Fruit fly (Drosophila melanogaster): ENCODE data around the gene RpL9.

RpL9 gene

dm6 chr2L:11053018-11053807 is 49.2 kb upstream of the RpL9 start (continued):
- TF ChIP-seq CG13424 (tag; optimal IDR thresholded peaks at IDR 0.05) (peak; percentile 1), CG12391 (tag; optimal IDR thresholded peaks at IDR 0.05) (no peak), Hr51 (GFP tag; optimal IDR thresholded peaks at IDR 0.05) (peak in 1 of 2 experiments; percentile 50), HLH3B (GFP tag; IDR thresholded peaks at IDR 0.05) (peak; percentile 67), E2f1 (GFP tag; IDR thresholded peaks at IDR 0.05) (0 out of 2 replicates have a peak, but pooled peaks have one; percentile 15), CG3407 (GFP tag; optimal IDR thresholded peaks at IDR 0.05) (no peak), CG17912 (GFP tag; optimal IDR thresholded peaks at IDR 0.05) (no peak), CG7987 (GFP tag; optimal IDR thresholded peaks at IDR 0.05) (no peak), CG10959 (GFP tag; IDR thresholded peaks at IDR 0.05) (no peak), C15 (GFP tag; IDR thresholded peaks at IDR 0.05) (no peak), CG4730 (GFP tag; IDR thresholded peaks at IDR 0.05) (0 out of 2 replicates have a peak, but pooled peaks have one; percentile 17), Meics (GFP tag; optimal IDR thresholded peaks at IDR 0.05) (no peak), klu (GFP tag; IDR thresholded peaks at IDR 0.05) (0 out of 2 replicates have a peak, but pooled peaks have one; percentile 7), Ets65A (GFP tag) (no peak), E2f2 (GFP tag; IDR thresholded peaks at IDR 0.05) (peak; percentile 21; the same call in 1 of the 2 replicates), grau (tag; optimal IDR thresholded peaks at IDR 0.05) (peak; percentile 74), NC2β (GFP tag; optimal IDR thresholded peaks at IDR 0.05) (no peak), Sox102F (GFP tag; optimal IDR thresholded peaks at IDR 0.05) (peak; percentile 44), sr (GFP tag; IDR thresholded peaks at IDR 0.05) (0 out of 3 replicates have a peak, but pooled peaks have one; percentile 11), CG17361 (GFP tag; IDR thresholded peaks at IDR 0.05) (no peak), Ada2b (GFP tag; IDR thresholded peaks at IDR 0.05) (peak; percentile 52), nom (GFP tag; optimal IDR thresholded peaks at IDR 0.05) (peak; percentile 85), Hmx (GFP tag; optimal IDR thresholded peaks at IDR 0.05) (no peak), CG1024 (GFP tag; IDR thresholded peaks at IDR 0.05) (no peak), dm (GFP tag; optimal IDR thresholded peaks at IDR 0.05) (no peak), Doc3 (GFP tag; IDR thresholded peaks at IDR 0.05; ENCODE audit: partially characterized antibody) (no peak), Oli (tag; optimal IDR thresholded peaks at IDR 0.05) (peak; percentile 40), CG11504 (tag; optimal IDR thresholded peaks at IDR 0.05) (peak; percentile 50), pan (optimal IDR thresholded peaks at IDR 0.05) (no peak), pan (GFP tag; optimal IDR thresholded peaks at IDR 0.05 in 1 of 2, IDR thresholded peaks at IDR 0.05 in 1 of 2) (peak in 1 of 2 experiments; percentile 75), CG17359 (tag; optimal IDR thresholded peaks at IDR 0.05) (peak; percentile 33), CG4707 (GFP tag; optimal IDR thresholded peaks at IDR 0.05) (no peak), onecut (GFP tag; IDR thresholded peaks at IDR 0.05) (peak; percentile 10; the same call in 1 of the 2 replicates), CG8281 (tag; optimal IDR thresholded peaks at IDR 0.05) (no peak), sens (GFP tag) (peak; percentile 13), phol (tag; optimal IDR thresholded peaks at IDR 0.05) (peak; percentile 12), Aef1 (GFP tag; IDR thresholded peaks at IDR 0.05) (peak; percentile 48; the same call in 2 of the 3 replicates), bsh (GFP tag; optimal IDR thresholded peaks at IDR 0.05) (peak in 1 of 2 experiments; percentile 29), dpn (GFP tag; optimal IDR thresholded peaks at IDR 0.05) (no peak), CG4820 (GFP tag; optimal IDR thresholded peaks at IDR 0.05) (no peak), lab (GFP tag; optimal IDR thresholded peaks at IDR 0.05) (peak; percentile 38), lmd (GFP tag; IDR thresholded peaks at IDR 0.05) (peak; percentile 46), CG10209 (GFP tag; optimal IDR thresholded peaks at IDR 0.05) (no peak), CG32772 (GFP tag; IDR thresholded peaks at IDR 0.05) (peak; percentile 34; the same call in 1 of the 2 replicates), ranshi (GFP tag; IDR thresholded peaks at IDR 0.05) (0 out of 2 replicates have a peak, but pooled peaks have one; percentile 34), CG11695 (GFP tag; IDR thresholded peaks at IDR 0.05) (peak; percentile 57; the same call in 1 of the 3 replicates), yki (optimal IDR thresholded peaks at IDR 0.05) (no peak), vvl (GFP tag; IDR thresholded peaks at IDR 0.05) (peak; percentile 27; the same call in 1 of the 2 replicates), CG31224 (GFP tag; IDR thresholded peaks at IDR 0.05) (no peak)

All from whole organism, embryonic.